Worm (Caenorhabditis elegans): Measurements from ENCODE around the gene F40F8.12.
"Not testable (repeated sequence)": the region's sequence is repeated elsewhere in the genome, so short reads cannot be mapped to it uniquely, and the experiment has no call there.

DNA sequence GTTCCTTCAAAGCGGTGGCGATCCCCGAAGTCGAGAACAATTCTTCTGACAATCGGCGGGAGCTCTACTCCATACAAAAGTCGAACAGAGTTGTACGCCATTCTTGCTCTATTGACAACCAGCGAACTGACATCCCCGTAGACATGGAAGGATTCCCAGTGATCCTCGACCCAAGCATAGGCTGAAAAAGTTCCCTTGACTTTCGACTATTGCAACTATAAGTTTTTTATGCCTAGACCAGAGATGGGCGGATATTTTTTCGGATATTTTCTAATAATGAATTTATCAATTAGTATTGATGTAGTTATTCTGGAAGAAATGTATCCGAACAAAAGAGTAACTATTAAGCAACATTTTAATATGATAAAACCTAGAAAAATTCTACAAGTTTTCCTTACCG, 7.8 kb upstream of the F40F8.12 start, which contains the start of gene W10C6.2:
- not testable (repeated sequence) for TF ChIP-seq flt-1 (GFP tag; IDR thresholded peaks at IDR 0.05); ztf-23 (GFP tag; IDR thresholded peaks at IDR 0.05); klf-2 (GFP tag; conservative IDR thresholded peaks at IDR 0.05); ref-1 (GFP tag; conservative IDR thresholded peaks at IDR 0.05); med-1 (GFP tag; optimal IDR thresholded peaks at IDR 0.05; ENCODE audit: insufficient read depth); cog-1 (tag; optimal IDR thresholded peaks at IDR 0.05); tab-1 (GFP tag; IDR thresholded peaks at IDR 0.05)

Measured in whole organism, midembryonic.